Fruit fly (Drosophila melanogaster) whole organism, embryonic: ENCODE results near the gene CG12659.
A peak's percentile ranks its signal among the peaks of the same experiment; 100 is the strongest.

Source experiments
- Atf-2 ChIP-seq: fragments of 200-800 bp; sonication (Bioruptor generic); optimal IDR thresholded peaks from 2 replicates; lab custom pipeline; 2016; ENCODE audit warnings: missing biosample characterization, missing genetic modification characterization
- Awh ChIP-seq: fragments of 200-800 bp; sonication (Bioruptor generic); IDR thresholded peaks from 2 replicates; pipeline ENCODE4, ENCODE4 v1.3.6; 2022; ENCODE audit warnings: missing biosample characterization, missing genetic modification characterization
- B-H1 ChIP-seq: fragments of 200-800 bp; sonication (Bioruptor generic); IDR thresholded peaks from 3 replicates; pipeline ENCODE4 v1.3.6; 2022; ENCODE audit warnings: missing biosample characterization, missing genetic modification characterization
- CG10654 ChIP-seq: fragments of 200-800 bp; sonication (Bioruptor generic); optimal IDR thresholded peaks from 2 replicates; lab custom pipeline; 2016; ENCODE audit warnings: missing biosample characterization, missing genetic modification characterization
- CG11247 ChIP-seq: fragments of 200-800 bp; sonication (Bioruptor generic); IDR thresholded peaks from 2 replicates; pipeline ENCODE4 v1.3.6; 2022; ENCODE audit warnings: missing biosample characterization, missing genetic modification characterization
- CG11504 ChIP-seq: fragments of 200-800 bp; sonication (Bioruptor generic); optimal IDR thresholded peaks from 3 replicates; lab custom pipeline; 2019; ENCODE audit warnings: missing biosample characterization, mild to moderate bottlenecking, missing genetic modification characterization, moderate library complexity
- CG12236 ChIP-seq: fragments of 200-800 bp; sonication (Bioruptor generic); optimal IDR thresholded peaks from 2 replicates; lab custom pipeline; 2016; ENCODE audit warnings: missing biosample characterization, missing genetic modification characterization
- CG12942 ChIP-seq: fragments of 200-800 bp; sonication (Bioruptor generic); optimal IDR thresholded peaks from 3 replicates; lab custom pipeline; 2016; ENCODE audit warnings: missing biosample characterization, missing genetic modification characterization
- CG13287 ChIP-seq: fragments of 200-800 bp; sonication (Bioruptor generic); IDR thresholded peaks from 2 replicates; pipeline ENCODE4 v1.3.6; 2022; ENCODE audit warnings: missing biosample characterization, missing genetic modification characterization; ENCODE audit not compliant: partially characterized antibody
- CG15011 ChIP-seq: fragments of 200-800 bp; sonication (Bioruptor generic); optimal IDR thresholded peaks from 3 replicates; lab custom pipeline; 2018; ENCODE audit warnings: missing biosample characterization, mild to moderate bottlenecking, missing genetic modification characterization
- CG15514 ChIP-seq: fragments of 200-800 bp; sonication (Bioruptor generic); optimal IDR thresholded peaks from 3 replicates; lab custom pipeline; 2017; ENCODE audit warnings: missing biosample characterization, missing genetic modification characterization, mild to moderate bottlenecking, moderate library complexity, missing genetic modification reagents
- CG17361 ChIP-seq: fragments of 200-800 bp; sonication (Bioruptor generic); IDR thresholded peaks from 3 replicates; pipeline ENCODE4 v1.3.6; 2022; ENCODE audit warnings: missing biosample characterization, missing genetic modification characterization
- CG2889 ChIP-seq: fragments of 200-800 bp; sonication (Bioruptor generic); IDR thresholded peaks from 3 replicates; pipeline ENCODE4 v1.3.6; 2022; ENCODE audit warnings: missing biosample characterization, missing genetic modification characterization
- CG31224 ChIP-seq: fragments of 200-800 bp; sonication (Bioruptor generic); IDR thresholded peaks from 2 replicates; pipeline ENCODE4 v1.3.6; 2022; ENCODE audit warnings: missing biosample characterization, missing genetic modification characterization
- CG43689 ChIP-seq: fragments of 200-800 bp; sonication (Bioruptor generic); IDR thresholded peaks from 2 replicates; pipeline ENCODE4 v1.3.6; 2022; ENCODE audit warnings: missing biosample characterization, missing genetic modification characterization
- CG4707 ChIP-seq: fragments of 200-800 bp; sonication (Bioruptor generic); optimal IDR thresholded peaks from 2 replicates; lab custom pipeline; 2018; ENCODE audit warnings: missing biosample characterization, mild to moderate bottlenecking, missing genetic modification characterization, moderate library complexity
- CG4730 ChIP-seq: fragments of 200-800 bp; sonication (Bioruptor generic); IDR thresholded peaks from 2 replicates; pipeline ENCODE4 v1.3.6; 2022; ENCODE audit warnings: missing biosample characterization, missing genetic modification characterization
- CG4854 ChIP-seq: fragments of 200-800 bp; sonication (Bioruptor generic); optimal IDR thresholded peaks from 2 replicates; lab custom pipeline; 2016; ENCODE audit warnings: missing biosample characterization, missing genetic modification characterization, inconsistent platforms
- CG9817 ChIP-seq: fragments of 200-800 bp; sonication (Bioruptor generic); optimal IDR thresholded peaks from 2 replicates; lab custom pipeline; 2018; ENCODE audit warnings: missing biosample characterization, mild to moderate bottlenecking, missing genetic modification characterization, moderate library complexity
- Chrac-16 ChIP-seq: fragments of 200-800 bp; sonication (Bioruptor generic); optimal IDR thresholded peaks from 3 replicates; lab custom pipeline; 2016; ENCODE audit warnings: missing biosample characterization, missing genetic modification characterization
- Dip3 ChIP-seq: fragments of 200-800 bp; sonication (Bioruptor generic); optimal IDR thresholded peaks from 3 replicates; lab custom pipeline; 2016; ENCODE audit warnings: missing biosample characterization, missing genetic modification characterization
- Dll ChIP-seq: fragments of 200-800 bp; sonication (Bioruptor generic); IDR thresholded peaks from 4 replicates; pipeline ENCODE4 v1.3.6; 2022; ENCODE audit warnings: missing biosample characterization, missing genetic modification characterization; ENCODE audit not compliant: partially characterized antibody
- Dp ChIP-seq: fragments of 200-800 bp; sonication (Bioruptor generic); optimal IDR thresholded peaks from 2 replicates; lab custom pipeline; 2018; ENCODE audit warnings: missing biosample characterization, mild to moderate bottlenecking, missing genetic modification characterization, moderate library complexity
- Dref ChIP-seq: fragments of 200-800 bp; sonication (Bioruptor generic); IDR thresholded peaks from 2 replicates; pipeline ENCODE4 v1.3.6; 2022; ENCODE audit warnings: missing biosample characterization, missing genetic modification characterization
- Drgx ChIP-seq: fragments of 200-800 bp; sonication (Bioruptor generic); IDR thresholded peaks from 2 replicates; pipeline ENCODE4 v1.3.6; 2022; ENCODE audit warnings: missing biosample characterization, missing genetic modification characterization
- Jarid2 ChIP-seq: fragments of 200-800 bp; sonication (Bioruptor generic); optimal IDR thresholded peaks from 3 replicates; lab custom pipeline; 2017; ENCODE audit warnings: mild to moderate bottlenecking, missing biosample characterization, missing genetic modification reagents, missing genetic modification characterization
- Lhr ChIP-seq: fragments of 200-800 bp; sonication (Bioruptor generic); optimal IDR thresholded peaks from 3 replicates; lab custom pipeline; 2017; ENCODE audit warnings: mild to moderate bottlenecking, missing biosample characterization, missing genetic modification reagents, missing genetic modification characterization
- Lpt ChIP-seq: fragments of >200 bp; optimal IDR thresholded peaks from 2 replicates; lab custom pipeline; 2018; ENCODE audit warnings: missing biosample characterization, missing genetic modification characterization
- MBD-R2 ChIP-seq: fragments of 200-800 bp; sonication (Bioruptor generic); IDR thresholded peaks from 2 replicates; pipeline ENCODE4 v1.3.6; 2022; ENCODE audit warnings: missing biosample characterization, missing genetic modification characterization
- Sox100B ChIP-seq: fragments of 200-800 bp; sonication (Bioruptor generic); optimal IDR thresholded peaks from 3 replicates; lab custom pipeline; 2018; ENCODE audit warnings: missing biosample characterization, mild to moderate bottlenecking, missing genetic modification characterization
- TFAM ChIP-seq: fragments of 200-800 bp; sonication (Bioruptor generic); optimal IDR thresholded peaks from 2 replicates; lab custom pipeline; 2017; ENCODE audit warnings: missing biosample characterization, missing genetic modification characterization, inconsistent platforms
- ara ChIP-seq: fragments of 200-800 bp; sonication (Bioruptor generic); IDR thresholded peaks from 2 replicates; pipeline ENCODE4 v1.3.6; 2022; ENCODE audit warnings: missing biosample characterization, missing genetic modification characterization
- ato ChIP-seq: fragments of 200-800 bp; sonication (Bioruptor generic); IDR thresholded peaks from 2 replicates; pipeline ENCODE4 v1.3.6; 2022; ENCODE audit warnings: missing biosample characterization, missing genetic modification characterization; ENCODE audit not compliant: partially characterized antibody
- cas ChIP-seq: fragments of 200-800 bp; sonication (Bioruptor generic); IDR thresholded peaks from 2 replicates; pipeline ENCODE4 v1.3.6; 2022; ENCODE audit warnings: missing biosample characterization, missing genetic modification characterization
- cato ChIP-seq: fragments of 200-800 bp; sonication (Bioruptor generic); optimal IDR thresholded peaks from 2 replicates; lab custom pipeline; 2016; ENCODE audit warnings: missing biosample characterization, missing genetic modification characterization, borderline replicate concordance
- chif ChIP-seq, 2 experiments: fragments of 200-800 bp; sonication (Bioruptor generic); optimal IDR thresholded peaks; 3 replicates each; lab custom pipeline; 2016; ENCODE audit warnings: missing biosample characterization in 2 of 2, missing genetic modification characterization in 2 of 2
- dan ChIP-seq: fragments of 200-800 bp; sonication (Bioruptor generic); IDR thresholded peaks from 2 replicates; pipeline ENCODE4 v1.3.6; 2022; ENCODE audit warnings: missing biosample characterization, missing genetic modification characterization
- esg ChIP-seq: fragments of 200-800 bp; sonication (Bioruptor generic); conservative IDR thresholded peaks from 2 replicates; pipeline ENCODE4 v1.3.6; 2022; ENCODE audit warnings: missing biosample characterization, missing genetic modification characterization
- hb ChIP-seq: fragments of 200-800 bp; sonication (Bioruptor generic); IDR thresholded peaks from 3 replicates; pipeline ENCODE4 v1.3.6; 2022; ENCODE audit warnings: missing biosample characterization, missing genetic modification characterization; ENCODE audit not compliant: partially characterized antibody
- inv ChIP-seq: fragments of 200-800 bp; sonication (Bioruptor generic); IDR thresholded peaks from 2 replicates; pipeline ENCODE4 v1.3.6; 2022; ENCODE audit warnings: missing biosample characterization, missing genetic modification characterization; ENCODE audit not compliant: partially characterized antibody
- org-1 ChIP-seq: fragments of 200-800 bp; sonication (Bioruptor generic); optimal IDR thresholded peaks from 2 replicates; lab custom pipeline; 2017; ENCODE audit warnings: missing biosample characterization, missing genetic modification characterization
- p53 ChIP-seq: fragments of 200-800 bp; sonication (Bioruptor generic); optimal IDR thresholded peaks from 2 replicates; lab custom pipeline; 2016; ENCODE audit warnings: missing biosample characterization, missing genetic modification characterization
- pum ChIP-seq: fragments of 200-800 bp; sonication (Bioruptor generic); optimal IDR thresholded peaks from 2 replicates; lab custom pipeline; 2016; ENCODE audit warnings: missing biosample characterization, missing genetic modification characterization
- rib ChIP-seq: fragments of 200-800 bp; sonication (Bioruptor generic); IDR thresholded peaks from 2 replicates; pipeline ENCODE4 v1.3.6; 2022; ENCODE audit warnings: missing biosample characterization, missing genetic modification characterization
- seq ChIP-seq: fragments of 200-800 bp; sonication (Bioruptor generic); IDR thresholded peaks from 2 replicates; pipeline ENCODE4 v1.3.6; 2022; ENCODE audit warnings: missing biosample characterization, missing genetic modification characterization
- shn ChIP-seq: fragments of 200-800 bp; sonication (Bioruptor generic); optimal IDR thresholded peaks from 3 replicates; lab custom pipeline; 2016; ENCODE audit warnings: missing biosample characterization, missing genetic modification characterization
- sima ChIP-seq: fragments of 200-800 bp; sonication (Bioruptor generic); optimal IDR thresholded peaks from 2 replicates; lab custom pipeline; 2016; ENCODE audit warnings: missing biosample characterization, missing genetic modification characterization
- so ChIP-seq: fragments of 200-800 bp; sonication (Bioruptor generic); IDR thresholded peaks from 3 replicates; pipeline ENCODE4 v1.3.6; 2022; ENCODE audit warnings: missing biosample characterization, missing genetic modification characterization
- tgo ChIP-seq: fragments of 200-800 bp; sonication (Bioruptor generic); IDR thresholded peaks from 3 replicates; pipeline ENCODE4 v1.3.6; 2022; ENCODE audit warnings: missing biosample characterization, missing genetic modification characterization
- wor ChIP-seq: fragments of 200-800 bp; sonication (Bioruptor generic); IDR thresholded peaks from 2 replicates; pipeline ENCODE4 v1.3.6; 2022; ENCODE audit warnings: missing biosample characterization, missing genetic modification characterization

CG12659 gene

dm6 chrX:8573744-8574484 is 17.6 kb downstream of the CG12659 start, which contains the start of gene CG12065 (continued):
- peak; percentile 63 for TF ChIP-seq ato (GFP tag; lab: Robert Waterston, UW)
- TF ChIP-seq Lhr, result peak; percentile 90
- TF ChIP-seq chif (GFP tag; optimal IDR thresholded peaks at IDR 0.05; lab: Kevin White, UChicago), result no peak
- no peak for TF ChIP-seq p53 (GFP tag; lab: Kevin White, UChicago)
- no peak for TF ChIP-seq sima (GFP tag; lab: Kevin White, UChicago)
- no peak for TF ChIP-seq dan
- TF ChIP-seq so (GFP tag; lab: Robert Waterston, UW), result peak; percentile 29; the same call in 1 of the 3 replicates
- no peak for TF ChIP-seq tgo
- TF ChIP-seq CG10654 (GFP tag; lab: Kevin White, UChicago), result no peak
- no peak for TF ChIP-seq Dip3 (GFP tag; lab: Kevin White, UChicago)
- TF ChIP-seq TFAM (GFP tag; lab: Kevin White, UChicago), result no peak
- TF ChIP-seq cas, result no peak
- TF ChIP-seq Sox100B (GFP tag; lab: Kevin White, UChicago), result peak; percentile 39
- peak; percentile 59 for TF ChIP-seq CG15514
- TF ChIP-seq CG11247, result no peak
- TF ChIP-seq CG15011 (GFP tag; lab: Kevin White, UChicago), result peak; percentile 8
- peak; percentile 15; the same call in 1 of the 2 replicates for TF ChIP-seq seq
- no peak for TF ChIP-seq Atf-2 (GFP tag; lab: Kevin White, UChicago)
- TF ChIP-seq CG9817, result peak; percentile 41
- peak; percentile 84 for TF ChIP-seq CG11504 (tag; lab: Kevin White, UChicago)
- no peak for TF ChIP-seq CG43689 (GFP tag; lab: Robert Waterston, UW)
- peak; percentile 10; the same call in 1 of the 2 replicates for TF ChIP-seq inv (GFP tag; lab: Robert Waterston, UW)
- TF ChIP-seq B-H1 (GFP tag; lab: Robert Waterston, UW), result no peak
- TF ChIP-seq Dref, result 0 out of 2 replicates have a peak, but pooled peaks have one; percentile 28
- no peak for TF ChIP-seq esg
- peak; percentile 74 for TF ChIP-seq Jarid2 (GFP tag; lab: Kevin White, UChicago)
- no peak for TF ChIP-seq Chrac-16 (GFP tag; lab: Kevin White, UChicago)
- TF ChIP-seq cato (GFP tag; lab: Kevin White, UChicago), result no peak
- TF ChIP-seq CG12236 (GFP tag; lab: Kevin White, UChicago), result no peak
- TF ChIP-seq Awh (GFP tag; lab: Robert Waterston, UW), result no peak
- TF ChIP-seq Dll, result no peak
- no peak for TF ChIP-seq CG12942 (GFP tag; lab: Kevin White, UChicago)
- TF ChIP-seq org-1, result no peak
- peak; percentile 43 for TF ChIP-seq CG4707 (GFP tag; lab: Kevin White, UChicago)
- TF ChIP-seq pum (GFP tag; lab: Kevin White, UChicago), result no peak
- no peak for TF ChIP-seq hb (GFP tag; lab: Robert Waterston, UW)
- TF ChIP-seq Dp (GFP tag; lab: Kevin White, UChicago), result peak; percentile 88
- peak; percentile 37; the same call in 1 of the 3 replicates for TF ChIP-seq CG17361 (GFP tag; lab: Robert Waterston, UW)
- no peak for TF ChIP-seq CG2889
- TF ChIP-seq ara, result no peak
- TF ChIP-seq wor, result no peak
- no peak; the same call in 1 of the 2 replicates for TF ChIP-seq MBD-R2
- TF ChIP-seq shn (GFP tag; lab: Kevin White, UChicago), result no peak
- TF ChIP-seq CG4730, result no peak
- no peak for TF ChIP-seq CG31224
- TF ChIP-seq Lpt (GFP tag; lab: Kevin White, UChicago), result no peak
- no peak for TF ChIP-seq CG4854 (GFP tag; lab: Kevin White, UChicago)
- no peak; the same call in 1 of the 2 replicates for TF ChIP-seq CG13287 (GFP tag; lab: Robert Waterston, UW)
- TF ChIP-seq rib, result no peak
- no peak for TF ChIP-seq Drgx (GFP tag; lab: Robert Waterston, UW)
